Fruit fly (Drosophila melanogaster): ENCODE results near the gene Ccdc58.

The Ccdc58 gene

DNA sequence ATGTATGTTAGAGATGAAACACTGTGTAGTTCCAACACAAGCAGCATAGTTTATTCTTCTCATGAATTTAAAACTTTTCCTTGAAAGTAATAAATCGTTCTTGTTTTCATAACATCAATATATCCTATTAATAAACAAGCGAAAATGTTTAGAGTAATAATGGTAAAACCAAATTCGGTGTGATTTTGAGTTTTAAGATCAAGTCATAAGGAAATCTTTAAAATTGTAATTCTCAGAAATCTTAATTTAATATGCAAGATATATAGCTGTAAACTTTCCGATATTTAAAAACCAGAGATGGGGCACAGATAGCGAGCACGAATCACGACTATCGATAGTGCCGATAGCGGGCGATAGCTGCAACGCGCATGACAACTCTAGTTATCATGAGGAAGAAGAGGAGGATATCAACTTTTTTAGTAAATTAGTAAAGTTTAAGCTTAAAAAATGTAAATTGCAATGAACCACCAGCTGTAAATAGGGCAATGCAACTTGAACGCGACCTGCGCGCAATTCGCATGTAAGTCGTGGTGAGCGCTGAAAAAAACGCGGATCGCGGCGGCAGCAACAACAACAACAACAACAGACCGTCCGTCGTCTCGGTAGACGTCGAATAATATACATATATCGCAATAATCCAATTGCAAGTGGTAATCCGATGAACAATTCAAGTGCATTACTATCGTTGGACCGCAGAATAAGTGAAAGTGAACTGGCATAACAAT lies 13.0 kb downstream of the Ccdc58 start, which contains the start of the genes Fibp and Deaf1 (continued):
- TF ChIP-seq HLH106 (tag; optimal IDR thresholded peaks at IDR 0.05) (peak; percentile 82), GATAd (GFP tag; optimal IDR thresholded peaks at IDR 0.05) (peak; percentile 82), N (GFP tag; optimal IDR thresholded peaks at IDR 0.05) (no peak), usp (GFP tag; optimal IDR thresholded peaks at IDR 0.05) (no peak), fru (GFP tag; optimal IDR thresholded peaks at IDR 0.05) (peak; percentile 82), h (GFP tag; optimal IDR thresholded peaks at IDR 0.05) (peak; percentile 83), lola (GFP tag; optimal IDR thresholded peaks at IDR 0.05) (no peak), Rel (GFP tag; optimal IDR thresholded peaks at IDR 0.05) (no peak), Rel (tag; optimal IDR thresholded peaks at IDR 0.05) (no peak), Hnf4 (GFP tag; optimal IDR thresholded peaks at IDR 0.05) (peak; percentile 85), CG9705 (GFP tag; optimal IDR thresholded peaks at IDR 0.05) (peak; percentile 59), Myc (optimal IDR thresholded peaks at IDR 0.05) (no peak), psq (GFP tag; optimal IDR thresholded peaks at IDR 0.05) (peak; percentile 69), Dfd (GFP tag; optimal IDR thresholded peaks at IDR 0.05) (no peak), sage (GFP tag; optimal IDR thresholded peaks at IDR 0.05) (no peak)

DNA sequence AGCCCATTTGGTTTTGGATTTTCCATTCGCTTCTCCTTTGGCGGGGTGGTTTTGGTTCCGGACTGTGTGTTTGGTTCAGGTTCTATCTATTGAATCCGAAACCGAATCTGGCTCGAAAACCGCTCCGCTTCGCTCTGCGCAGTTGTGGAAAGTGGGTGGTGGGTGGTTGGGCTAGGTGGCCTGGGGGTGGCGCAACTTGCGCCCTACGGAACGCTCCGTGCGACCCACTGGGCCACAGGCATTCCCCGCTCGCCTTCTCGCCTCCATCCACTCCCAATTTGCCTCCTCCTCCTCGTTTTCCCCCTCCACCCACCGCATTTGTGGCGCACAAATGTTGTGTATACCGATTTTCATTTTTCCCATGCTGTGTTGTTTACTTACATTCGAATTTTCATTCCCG lies 13.7 kb downstream of the Ccdc58 start:
- TF ChIP-seq Mio (GFP tag; optimal IDR thresholded peaks at IDR 0.05) (no peak), CrebA (GFP tag; optimal IDR thresholded peaks at IDR 0.05; ENCODE audit: borderline replicate concordance) (no peak), Dif (GFP tag; optimal IDR thresholded peaks at IDR 0.05; ENCODE audit: partially characterized antibody) (no peak), sv (GFP tag; optimal IDR thresholded peaks at IDR 0.05) (no peak), sage (GFP tag; optimal IDR thresholded peaks at IDR 0.05) (no peak), Jra (GFP tag; optimal IDR thresholded peaks at IDR 0.05) (no peak)

dm6 chr3L:19833227-19833626 lies 28.2 kb downstream of the Ccdc58 start:
- TF ChIP-seq Rel (GFP tag; optimal IDR thresholded peaks at IDR 0.05) (no peak), Rel (tag; optimal IDR thresholded peaks at IDR 0.05) (peak; percentile 17), ey (GFP tag; optimal IDR thresholded peaks at IDR 0.05) (no peak), Hr83 (GFP tag; optimal IDR thresholded peaks at IDR 0.05; ENCODE audit: poor library complexity, severe bottlenecking) (no peak), OdsH (GFP tag; optimal IDR thresholded peaks at IDR 0.05) (peak; percentile 26), Vsx2 (GFP tag; optimal IDR thresholded peaks at IDR 0.05; ENCODE audit: partially characterized antibody) (no peak), h (GFP tag; optimal IDR thresholded peaks at IDR 0.05) (peak; percentile 12), Dif (GFP tag; optimal IDR thresholded peaks at IDR 0.05; ENCODE audit: partially characterized antibody) (peak; percentile 67), brk (GFP tag; optimal IDR thresholded peaks at IDR 0.05) (no peak), psq (GFP tag; optimal IDR thresholded peaks at IDR 0.05) (peak; percentile 88), dl (GFP tag; optimal IDR thresholded peaks at IDR 0.05; ENCODE audit: insufficient read depth in 1 of 2, partially characterized antibody in 2 of 2) (peak in 1 of 2 experiments; percentile 48), CG9705 (GFP tag; optimal IDR thresholded peaks at IDR 0.05) (no peak)

DNA sequence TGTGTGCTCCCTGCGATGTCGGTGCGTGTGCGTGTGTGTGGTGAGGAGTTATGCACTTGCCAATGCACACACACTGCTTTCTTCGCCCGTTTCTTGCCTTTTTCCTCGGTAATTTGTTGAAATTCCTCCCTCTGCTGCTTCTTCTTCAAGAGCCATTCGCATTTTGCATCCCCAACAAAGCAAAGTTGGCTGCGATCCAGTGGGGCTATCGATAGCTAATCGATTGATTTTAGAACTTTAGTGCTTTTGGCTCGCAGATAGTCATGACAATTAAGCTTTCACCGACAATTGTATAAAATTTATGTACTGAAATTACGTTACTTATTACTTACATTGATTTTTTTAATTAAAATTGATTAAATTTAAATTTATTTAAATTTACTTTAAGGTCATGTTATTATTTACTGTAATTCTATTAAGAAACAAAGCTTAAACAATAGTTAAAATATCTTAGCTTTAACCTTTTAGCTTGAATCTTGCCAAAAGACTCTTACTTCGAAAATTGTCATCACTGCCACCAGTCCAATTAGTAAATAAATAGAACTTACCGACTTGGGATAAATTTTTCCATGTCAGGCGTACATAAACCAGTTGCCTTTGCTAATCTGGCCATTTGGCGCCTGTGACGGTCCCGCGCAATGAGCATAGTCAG lies 29.3 kb downstream of the Ccdc58 start, which contains the start of the genes trc and CG32221:
trc (minus strand) TSS at position 162 of the 652 bp plus-strand sequence.
CG32221 (plus strand) TSS at position 528 of the 652 bp plus-strand sequence.
- peak; percentile 95 for TF ChIP-seq Myc (optimal IDR thresholded peaks at IDR 0.05)
- no peak for TF ChIP-seq Hr78 (GFP tag; optimal IDR thresholded peaks at IDR 0.05)
- no peak for TF ChIP-seq Hnf4 (GFP tag; optimal IDR thresholded peaks at IDR 0.05)
- TF ChIP-seq N (GFP tag; optimal IDR thresholded peaks at IDR 0.05), result no peak
- no peak for TF ChIP-seq Abd-B (GFP tag; optimal IDR thresholded peaks at IDR 0.05)
- no peak for TF ChIP-seq br (GFP tag; optimal IDR thresholded peaks at IDR 0.05)
- TF ChIP-seq sage (GFP tag; optimal IDR thresholded peaks at IDR 0.05), result no peak
- TF ChIP-seq dsf (GFP tag; optimal IDR thresholded peaks at IDR 0.05; ENCODE audit: borderline replicate concordance), result no peak
- peak; percentile 66 for TF ChIP-seq CG9705 (GFP tag; optimal IDR thresholded peaks at IDR 0.05)
- TF ChIP-seq ey (GFP tag; optimal IDR thresholded peaks at IDR 0.05), result no peak
- no peak for TF ChIP-seq foxo (GFP tag; optimal IDR thresholded peaks at IDR 0.05)
- no peak for TF ChIP-seq sv (GFP tag; optimal IDR thresholded peaks at IDR 0.05)
- no peak for TF ChIP-seq GATAd (GFP tag; optimal IDR thresholded peaks at IDR 0.05)
- peak; percentile 74 for TF ChIP-seq Hr83 (GFP tag; optimal IDR thresholded peaks at IDR 0.05; ENCODE audit: poor library complexity, severe bottlenecking)
- no peak for TF ChIP-seq jim (GFP tag; optimal IDR thresholded peaks at IDR 0.05)
- no peak for TF ChIP-seq woc (GFP tag; optimal IDR thresholded peaks at IDR 0.05)
- no peak for TF ChIP-seq Rel (GFP tag; optimal IDR thresholded peaks at IDR 0.05)
- TF ChIP-seq Rel (tag; optimal IDR thresholded peaks at IDR 0.05), result peak; percentile 9
- no peak for TF ChIP-seq lola (GFP tag; optimal IDR thresholded peaks at IDR 0.05)
- TF ChIP-seq CrebA (GFP tag; optimal IDR thresholded peaks at IDR 0.05; ENCODE audit: borderline replicate concordance), result no peak
- no peak for TF ChIP-seq rgr (GFP tag; optimal IDR thresholded peaks at IDR 0.05)
- peak; percentile 70 for TF ChIP-seq Sp1 (GFP tag; optimal IDR thresholded peaks at IDR 0.05)
- TF ChIP-seq usp (GFP tag; optimal IDR thresholded peaks at IDR 0.05), result no peak
- no peak for TF ChIP-seq Vsx2 (GFP tag; optimal IDR thresholded peaks at IDR 0.05; ENCODE audit: partially characterized antibody)
- no peak for TF ChIP-seq HLH106 (tag; optimal IDR thresholded peaks at IDR 0.05)
- peak; percentile 9 for TF ChIP-seq OdsH (GFP tag; optimal IDR thresholded peaks at IDR 0.05)
- TF ChIP-seq Dif (GFP tag; optimal IDR thresholded peaks at IDR 0.05; ENCODE audit: partially characterized antibody), result no peak
- TF ChIP-seq Jra (GFP tag; optimal IDR thresholded peaks at IDR 0.05), result no peak
- no peak for TF ChIP-seq Dfd (GFP tag; optimal IDR thresholded peaks at IDR 0.05)
- no peak for TF ChIP-seq tai (GFP tag; optimal IDR thresholded peaks at IDR 0.05)
- TF ChIP-seq h (GFP tag; optimal IDR thresholded peaks at IDR 0.05), result no peak
- TF ChIP-seq psq (GFP tag; optimal IDR thresholded peaks at IDR 0.05), result peak; percentile 6
- no peak for TF ChIP-seq pan (optimal IDR thresholded peaks at IDR 0.05)
- TF ChIP-seq dmrt93B (GFP tag; optimal IDR thresholded peaks at IDR 0.05), result no peak
- TF ChIP-seq fru (GFP tag; optimal IDR thresholded peaks at IDR 0.05), result no peak

Data from whole organism, wandering third instar larva.